Fruit fly (Drosophila melanogaster): Measurements from ENCODE around the gene Arp3.

Arp3 gene

dm6 chr3L:8072720-8073119 is 43.0 kb downstream of the Arp3 start:
- TF ChIP-seq psq (optimal IDR thresholded peaks at IDR 0.05) (no peak), pan (optimal IDR thresholded peaks at IDR 0.05) (no peak), CG8478 (optimal IDR thresholded peaks at IDR 0.05) (no peak), EcR (GFP tag; optimal IDR thresholded peaks at IDR 0.05) (no peak), usp (GFP tag; optimal IDR thresholded peaks at IDR 0.05) (no peak), Dll (optimal IDR thresholded peaks at IDR 0.05) (no peak)

- TF ChIP-seq Dll (optimal IDR thresholded peaks at IDR 0.05), result no peak
- TF ChIP-seq usp (GFP tag; optimal IDR thresholded peaks at IDR 0.05), result no peak
- TF ChIP-seq psq (optimal IDR thresholded peaks at IDR 0.05), result no peak
- no peak for TF ChIP-seq CG8478 (optimal IDR thresholded peaks at IDR 0.05)
- no peak for TF ChIP-seq EcR (GFP tag; optimal IDR thresholded peaks at IDR 0.05)
- TF ChIP-seq pan (optimal IDR thresholded peaks at IDR 0.05), result no peak
Observed at dm6 chr3L:8071693-8072260, 43.9 kb downstream of the Arp3 start.

- no peak for TF ChIP-seq pan (optimal IDR thresholded peaks at IDR 0.05)
- no peak for TF ChIP-seq usp (GFP tag; optimal IDR thresholded peaks at IDR 0.05)
- TF ChIP-seq EcR (GFP tag; optimal IDR thresholded peaks at IDR 0.05), result no peak
- TF ChIP-seq psq (optimal IDR thresholded peaks at IDR 0.05), result no peak
- TF ChIP-seq Dll (optimal IDR thresholded peaks at IDR 0.05), result no peak
- no peak for TF ChIP-seq CG8478 (optimal IDR thresholded peaks at IDR 0.05)
Observed at dm6 chr3L:8071192-8071591, 44.5 kb downstream of the Arp3 start.

- TF ChIP-seq Dll (optimal IDR thresholded peaks at IDR 0.05) (no peak), CG8478 (optimal IDR thresholded peaks at IDR 0.05) (no peak), EcR (GFP tag; optimal IDR thresholded peaks at IDR 0.05) (no peak), psq (optimal IDR thresholded peaks at IDR 0.05) (no peak), pan (optimal IDR thresholded peaks at IDR 0.05) (no peak), usp (GFP tag; optimal IDR thresholded peaks at IDR 0.05) (no peak)
Observed at dm6 chr3L:8069860-8070259, 45.8 kb downstream of the Arp3 start, which contains the start of gene CG42591. CG42591 (minus strand) TSS chr3L:8069960.

- TF ChIP-seq pan (optimal IDR thresholded peaks at IDR 0.05), result no peak
- TF ChIP-seq psq (optimal IDR thresholded peaks at IDR 0.05), result no peak
- no peak for TF ChIP-seq CG8478 (optimal IDR thresholded peaks at IDR 0.05)
- no peak for TF ChIP-seq Dll (optimal IDR thresholded peaks at IDR 0.05)
- no peak for TF ChIP-seq usp (GFP tag; optimal IDR thresholded peaks at IDR 0.05)
- TF ChIP-seq EcR (GFP tag; optimal IDR thresholded peaks at IDR 0.05), result no peak
Observed at dm6 chr3L:8069167-8069566, 46.5 kb downstream of the Arp3 start, which contains the start of gene CG42590. CG42590 (minus strand) TSS chr3L:8069267.

- TF ChIP-seq Dll (optimal IDR thresholded peaks at IDR 0.05) (no peak), usp (GFP tag; optimal IDR thresholded peaks at IDR 0.05) (no peak), pan (optimal IDR thresholded peaks at IDR 0.05) (no peak), CG8478 (optimal IDR thresholded peaks at IDR 0.05) (no peak), psq (optimal IDR thresholded peaks at IDR 0.05) (no peak), EcR (GFP tag; optimal IDR thresholded peaks at IDR 0.05) (no peak)
Observed at dm6 chr3L:8068061-8068460, 47.6 kb downstream of the Arp3 start.

dm6 chr3L:8067491-8067890 is 48.2 kb downstream of the Arp3 start:
- TF ChIP-seq CG8478 (optimal IDR thresholded peaks at IDR 0.05) (no peak), usp (GFP tag; optimal IDR thresholded peaks at IDR 0.05) (no peak), psq (optimal IDR thresholded peaks at IDR 0.05) (no peak), Dll (optimal IDR thresholded peaks at IDR 0.05) (no peak), pan (optimal IDR thresholded peaks at IDR 0.05) (no peak), EcR (GFP tag; optimal IDR thresholded peaks at IDR 0.05) (no peak)

- no peak for TF ChIP-seq psq (optimal IDR thresholded peaks at IDR 0.05)
Observed at dm6 chr3L:8065575-8066410, 49.9 kb downstream of the Arp3 start.
